Fruit fly (Drosophila melanogaster) whole organism, larva: ENCODE results near the gene zf30C.

Experiments used
- noc ChIP-seq: fragments of 200-800 bp; sonication (Bioruptor generic); optimal IDR thresholded peaks from 3 replicates; lab custom pipeline; 2019; ENCODE audit warnings: missing biosample characterization, mild to moderate bottlenecking, missing genetic modification characterization, moderate library complexity

zf30C gene

DNA sequence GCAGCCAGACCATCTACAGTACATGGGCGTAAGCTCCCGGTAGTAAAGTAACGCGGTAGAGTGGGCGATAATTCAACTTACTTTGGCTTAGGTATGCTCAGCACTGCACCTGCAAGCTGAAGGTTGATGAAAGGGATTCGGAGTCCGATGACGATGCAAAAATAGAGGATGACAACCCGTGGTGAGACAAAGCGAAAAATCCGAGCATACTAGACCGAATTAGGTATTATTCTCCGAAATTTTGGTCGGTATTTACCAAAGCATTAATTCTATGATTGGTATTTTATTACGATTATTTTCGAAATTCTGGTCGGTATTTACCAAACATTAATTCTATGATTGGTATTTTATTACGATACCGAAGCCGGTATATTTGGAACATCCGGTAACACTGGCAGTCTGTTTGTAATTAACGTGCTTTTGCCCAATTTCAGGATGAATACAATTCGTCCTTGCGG lies 32.4 kb downstream of the zf30C start, which contains the start of gene CG4036:
Gene CG4036 (plus strand): TSS at position 348 of the 458 bp plus-strand sequence.
- no peak for TF ChIP-seq noc (tag; lab: Kevin White, UChicago)

DNA sequence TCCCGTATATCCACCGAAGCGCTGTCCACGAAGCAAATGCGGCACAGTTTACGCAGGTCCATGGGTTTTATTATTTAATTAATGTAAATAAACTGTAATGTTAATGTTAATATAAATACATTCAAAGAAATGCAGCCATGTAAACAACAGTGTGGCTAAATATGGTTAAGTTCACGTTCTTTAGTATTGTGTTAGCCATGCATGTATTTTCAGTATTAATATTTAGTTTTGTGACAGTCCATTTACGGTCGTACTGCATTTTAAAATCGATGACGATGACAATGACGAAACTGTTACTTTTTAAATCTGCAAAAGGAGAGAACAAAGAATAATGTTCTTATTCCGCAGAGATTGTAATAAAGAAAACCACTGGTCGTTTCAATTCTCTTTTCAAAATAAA lies 34.8 kb downstream of the zf30C start, which contains the start of gene CG13123:
Gene CG13123 (minus strand): TSS at position 163 of the 400 bp plus-strand sequence.
- no peak for TF ChIP-seq noc (tag; lab: Kevin White, UChicago)
